Worm (Caenorhabditis elegans): ENCODE measurements around the gene madf-11.

Gene madf-11

DNA sequence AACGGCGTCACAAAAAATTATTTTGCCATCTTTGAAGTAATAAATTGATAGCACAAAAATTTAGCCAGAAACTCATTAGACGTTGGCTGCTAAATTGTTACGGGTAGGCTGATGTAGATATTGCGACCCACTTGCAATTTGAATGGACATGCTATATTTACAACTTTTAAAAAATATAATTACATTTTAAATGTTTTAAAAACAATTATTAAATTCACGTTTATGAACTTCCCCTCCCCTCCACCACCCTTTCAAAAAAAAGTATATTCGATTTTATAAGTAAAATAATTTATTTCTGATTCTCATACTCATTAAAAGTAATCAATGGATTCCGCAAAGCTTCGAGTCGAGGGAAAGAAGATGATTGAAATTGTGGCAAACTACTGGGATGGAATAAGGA, 11.4 kb upstream of the madf-11 start, which contains the start of gene basl-1:
TSS of gene basl-1 (plus strand) at position 301 of the 400 bp plus-strand sequence.
- no peak for TF ChIP-seq him-1 (tag; optimal IDR thresholded peaks at IDR 0.05)
- TF ChIP-seq dao-5 (tag; optimal IDR thresholded peaks at IDR 0.05): no peak
- TF ChIP-seq W03F9.2 (tag; optimal IDR thresholded peaks at IDR 0.05): no peak

DNA sequence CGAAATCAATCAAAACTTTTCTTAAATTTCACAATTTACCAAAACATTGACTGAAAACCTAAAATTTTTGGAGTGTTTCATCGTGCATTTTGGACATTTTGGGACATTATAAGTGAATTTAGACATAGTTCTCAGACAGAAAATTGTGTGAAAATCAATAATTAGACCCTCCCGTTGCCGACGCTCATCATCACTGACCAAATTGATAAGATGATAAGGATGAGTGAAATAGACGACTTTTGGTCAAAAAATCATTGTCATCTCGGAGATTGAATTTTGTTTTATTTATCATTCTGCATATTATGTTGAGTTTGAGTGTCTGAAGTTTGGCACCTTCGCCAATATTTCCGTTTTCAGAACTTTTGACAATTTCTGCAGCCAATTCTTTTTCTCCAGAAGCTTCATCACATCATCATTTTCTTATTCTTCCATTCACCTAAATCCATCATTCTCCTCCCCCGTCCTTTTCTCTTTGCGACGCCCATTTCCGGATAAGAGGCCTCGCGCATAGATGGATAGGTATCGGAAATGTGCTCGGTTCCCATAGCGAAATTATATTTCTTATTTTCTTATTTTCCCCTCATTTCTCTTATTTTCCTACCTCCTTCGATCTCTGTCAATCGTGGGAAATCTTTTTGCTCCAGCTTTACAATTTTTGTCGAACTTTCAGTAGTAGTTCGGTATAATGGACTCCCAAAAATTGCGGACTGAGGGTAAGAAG, 8.5 kb upstream of the madf-11 start, which contains the start of gene bas-1:
TSS of gene bas-1 (plus strand) at position 671 of the 721 bp plus-strand sequence.
- TF ChIP-seq him-1 (tag; optimal IDR thresholded peaks at IDR 0.05): no peak
- TF ChIP-seq dao-5 (tag; optimal IDR thresholded peaks at IDR 0.05): no peak
- no peak for TF ChIP-seq W03F9.2 (tag; optimal IDR thresholded peaks at IDR 0.05)

DNA sequence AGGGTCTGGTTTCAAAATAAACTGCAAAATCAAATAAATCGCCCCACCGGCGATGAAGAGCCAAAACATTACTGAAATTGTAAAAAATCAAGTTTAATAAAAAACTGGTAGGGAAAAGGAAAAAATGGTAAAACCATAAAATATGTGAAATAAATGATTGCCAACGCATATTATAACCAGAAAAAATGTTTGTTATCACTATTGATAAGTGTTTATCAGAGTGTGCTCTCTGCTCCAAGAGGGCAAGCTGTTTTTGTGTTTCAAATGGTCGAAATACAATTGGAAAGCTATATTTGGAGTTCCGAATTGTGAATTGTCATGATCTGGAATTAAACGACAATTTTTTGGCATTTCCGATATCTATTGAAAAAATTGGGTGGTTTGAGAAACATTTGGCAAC, 7.0 kb upstream of the madf-11 start, which contains the start of gene C05D2.8:
TSS of gene C05D2.8 (minus strand) at position 71 of the 400 bp plus-strand sequence.
- no peak for TF ChIP-seq W03F9.2 (tag; optimal IDR thresholded peaks at IDR 0.05)
- no peak for TF ChIP-seq him-1 (tag; optimal IDR thresholded peaks at IDR 0.05)
- TF ChIP-seq dao-5 (tag; optimal IDR thresholded peaks at IDR 0.05): no peak

DNA sequence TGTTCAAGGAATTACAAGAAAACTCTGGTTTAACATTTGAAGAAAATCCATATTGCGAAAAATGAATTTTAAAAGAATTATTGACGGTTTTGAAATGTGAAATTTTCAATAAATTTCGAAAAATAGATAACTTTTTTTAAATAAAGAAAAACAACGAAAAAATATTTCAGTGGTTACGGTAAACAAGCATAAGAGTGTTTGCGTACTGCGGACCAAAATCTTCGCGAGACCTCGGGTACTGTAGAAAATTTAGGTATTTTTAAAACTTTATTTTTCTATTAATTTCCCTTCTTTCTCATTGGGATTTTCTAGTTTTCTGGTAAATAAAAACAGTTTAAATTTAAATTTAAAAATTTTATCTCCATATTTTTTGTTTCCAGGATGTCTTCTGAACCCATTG, 791 bp upstream of the madf-11 start, which contains the start of gene xnd-1:
TSS of gene xnd-1 (plus strand) at position 381 of the 400 bp plus-strand sequence.
- TF ChIP-seq dao-5 (tag; optimal IDR thresholded peaks at IDR 0.05) (no peak), him-1 (tag; optimal IDR thresholded peaks at IDR 0.05) (no peak), W03F9.2 (tag; optimal IDR thresholded peaks at IDR 0.05) (peak; percentile 49)

DNA sequence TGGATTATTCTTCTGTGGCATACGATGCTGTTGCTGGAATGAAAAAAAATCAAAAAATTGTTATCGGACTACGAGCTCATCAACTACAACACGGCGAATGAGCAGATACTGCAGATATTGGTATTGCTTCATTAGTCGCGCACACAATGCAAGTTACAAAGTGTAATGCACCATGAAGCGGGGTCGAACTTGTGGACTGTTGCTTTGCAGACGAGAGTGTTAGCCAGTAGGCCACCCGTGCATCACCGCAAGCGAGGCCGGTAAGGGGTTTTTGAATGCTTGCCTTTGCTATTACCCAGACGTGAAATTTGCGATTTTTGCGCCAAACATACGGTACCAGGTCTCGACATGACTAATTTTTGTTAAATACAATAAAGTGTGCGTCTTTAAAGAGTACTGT, 1.3 kb downstream of the madf-11 start:
- no peak for TF ChIP-seq him-1 (tag; optimal IDR thresholded peaks at IDR 0.05)
- TF ChIP-seq W03F9.2 (tag; optimal IDR thresholded peaks at IDR 0.05): peak; percentile 25
- TF ChIP-seq dao-5 (tag; optimal IDR thresholded peaks at IDR 0.05): peak; percentile 67

DNA sequence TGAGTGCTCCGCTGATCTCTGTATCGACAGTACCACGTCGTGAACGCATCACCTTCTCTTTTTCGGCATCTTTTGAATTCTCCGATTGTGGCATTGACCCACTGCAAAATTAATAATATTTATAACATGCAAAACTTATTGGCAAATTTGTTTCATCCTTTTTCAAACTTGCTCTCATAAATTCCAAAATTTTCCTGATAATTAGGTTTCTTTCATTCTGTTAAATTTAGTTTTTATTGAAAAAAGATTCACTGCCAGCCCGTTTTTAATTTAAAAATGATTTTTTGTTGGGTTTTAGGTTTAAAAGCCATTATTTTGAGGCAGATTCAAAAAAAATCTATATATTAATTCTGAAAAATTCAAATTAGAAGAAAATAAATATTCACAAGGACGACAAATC, 3.3 kb downstream of the madf-11 start, which contains the start of gene wdr-37:
TSS of gene wdr-37 (minus strand) at position 101 of the 400 bp plus-strand sequence.
- TF ChIP-seq W03F9.2 (tag; optimal IDR thresholded peaks at IDR 0.05): no peak
- no peak for TF ChIP-seq dao-5 (tag; optimal IDR thresholded peaks at IDR 0.05)
- no peak for TF ChIP-seq him-1 (tag; optimal IDR thresholded peaks at IDR 0.05)

DNA sequence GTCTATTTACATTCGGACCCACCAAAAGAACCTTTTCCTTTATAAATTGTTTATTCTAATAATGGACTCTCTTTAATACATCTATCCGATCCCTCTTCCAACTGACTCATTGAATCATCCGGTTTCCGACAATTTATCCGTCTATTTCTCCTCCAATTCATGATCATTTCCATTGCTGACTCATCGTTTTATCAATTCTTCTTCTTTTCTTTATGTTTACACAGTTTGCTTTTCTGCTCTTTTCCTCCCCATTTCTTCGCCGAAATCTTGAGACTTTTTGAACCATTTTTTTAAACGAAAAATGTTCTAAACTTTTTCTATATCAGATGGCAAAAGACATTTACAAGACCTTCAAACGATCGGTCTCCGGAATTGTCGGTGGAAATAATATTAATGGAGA, 7.8 kb downstream of the madf-11 start, which contains the start of gene ced-6:
TSS of gene ced-6 (plus strand) at position 327 of the 400 bp plus-strand sequence.
- TF ChIP-seq W03F9.2 (tag; optimal IDR thresholded peaks at IDR 0.05) (no peak), him-1 (tag; optimal IDR thresholded peaks at IDR 0.05) (no peak), dao-5 (tag; optimal IDR thresholded peaks at IDR 0.05) (no peak)

DNA sequence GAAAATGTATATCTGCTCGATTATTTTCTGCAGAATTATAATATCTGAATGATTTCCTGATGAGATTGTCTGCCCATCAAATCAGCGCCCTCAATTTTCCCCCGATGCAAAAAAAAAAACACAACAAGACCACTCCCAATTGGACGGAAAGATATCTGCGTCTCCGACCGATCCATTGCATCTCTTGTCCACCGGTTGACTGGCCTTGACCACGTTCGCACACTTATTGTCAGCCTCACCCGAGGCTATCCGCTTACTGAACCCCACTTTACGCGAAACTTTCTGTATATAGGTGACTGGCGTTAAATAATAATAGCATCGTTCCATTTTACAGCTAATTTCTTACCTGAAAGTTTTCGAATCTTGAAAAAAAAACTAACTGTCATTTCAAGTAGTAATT, 8.9 kb downstream of the madf-11 start:
- no peak for TF ChIP-seq dao-5 (tag; optimal IDR thresholded peaks at IDR 0.05)
- TF ChIP-seq him-1 (tag; optimal IDR thresholded peaks at IDR 0.05): no peak
- no peak for TF ChIP-seq W03F9.2 (tag; optimal IDR thresholded peaks at IDR 0.05)

DNA sequence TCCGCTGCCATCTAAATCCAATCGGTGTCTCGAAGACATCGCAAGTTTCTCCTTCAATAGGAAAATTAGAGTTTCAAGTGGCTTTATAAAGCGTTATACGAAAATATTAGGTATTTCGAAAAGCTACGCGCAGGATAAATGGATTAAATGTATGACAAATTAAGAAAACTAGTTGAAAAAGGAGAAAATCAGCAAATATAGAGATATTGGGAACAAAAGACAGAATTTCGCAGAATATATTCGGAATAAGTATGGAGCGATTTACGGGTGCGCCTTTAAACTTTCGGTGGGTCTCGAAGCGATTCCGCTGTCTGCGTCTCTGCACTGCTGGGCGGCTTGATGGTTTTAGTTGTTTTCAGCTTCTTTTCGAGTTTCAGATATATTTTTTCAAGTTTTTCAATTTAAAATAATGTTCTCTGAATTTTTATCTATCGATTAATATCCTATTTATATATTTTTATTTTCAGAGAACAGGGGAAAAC, 11.6 kb downstream of the madf-11 start, which contains the start of the genes ddx-15 and ucr-1:
TSS of gene ddx-15 (minus strand) at position 51 of the 482 bp plus-strand sequence.
TSS of gene ucr-1 (plus strand) at position 468 of the 482 bp plus-strand sequence.
- TF ChIP-seq W03F9.2 (tag; optimal IDR thresholded peaks at IDR 0.05): peak; percentile 66
- TF ChIP-seq dao-5 (tag; optimal IDR thresholded peaks at IDR 0.05): no peak

DNA sequence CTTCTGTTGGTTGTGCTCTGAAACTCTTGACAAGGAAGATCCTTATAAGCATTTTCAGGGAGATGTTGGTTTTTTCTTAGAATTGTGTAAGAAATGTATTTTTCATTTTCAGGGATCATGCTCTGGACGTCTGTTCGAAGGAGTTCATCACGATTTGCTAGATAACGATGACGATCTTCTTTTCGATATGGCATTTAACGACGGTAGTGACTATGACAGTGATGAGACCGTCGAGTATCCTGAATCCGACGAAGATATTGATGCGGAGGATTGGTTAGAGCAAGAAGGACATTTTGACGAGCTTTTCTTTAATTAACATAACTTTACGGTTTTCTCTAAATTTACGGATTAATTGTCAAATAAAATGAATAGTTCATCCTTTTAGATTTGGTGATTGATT, 14.5 kb downstream of the madf-11 start:
- TF ChIP-seq W03F9.2 (tag; optimal IDR thresholded peaks at IDR 0.05): no peak
- no peak for TF ChIP-seq dao-5 (tag; optimal IDR thresholded peaks at IDR 0.05)
- TF ChIP-seq him-1 (tag; optimal IDR thresholded peaks at IDR 0.05): no peak

DNA sequence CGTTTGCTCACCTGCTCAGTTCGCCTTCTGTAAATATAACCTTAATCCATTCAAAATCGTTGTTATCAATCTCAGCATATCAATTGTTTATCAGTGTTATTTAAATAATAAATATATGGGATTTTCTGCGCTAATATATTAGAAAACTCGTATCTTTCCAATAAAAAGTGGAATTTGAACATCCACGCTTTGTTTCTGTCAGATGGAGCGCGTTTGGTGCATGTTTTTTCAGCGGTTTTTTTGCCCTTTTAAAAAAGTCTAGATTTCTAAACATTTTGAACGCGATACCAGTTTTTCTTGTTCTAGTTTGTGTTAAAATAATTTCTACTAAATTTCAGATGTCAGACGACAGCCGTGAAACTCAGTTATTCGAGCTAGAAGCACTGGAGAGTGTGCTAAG, 16.4 kb downstream of the madf-11 start, which contains the start of gene F56D2.2:
TSS of gene F56D2.2 (plus strand) at position 339 of the 400 bp plus-strand sequence.
- TF ChIP-seq dao-5 (tag; optimal IDR thresholded peaks at IDR 0.05): no peak
- TF ChIP-seq W03F9.2 (tag; optimal IDR thresholded peaks at IDR 0.05): no peak
- TF ChIP-seq him-1 (tag; optimal IDR thresholded peaks at IDR 0.05): no peak

DNA sequence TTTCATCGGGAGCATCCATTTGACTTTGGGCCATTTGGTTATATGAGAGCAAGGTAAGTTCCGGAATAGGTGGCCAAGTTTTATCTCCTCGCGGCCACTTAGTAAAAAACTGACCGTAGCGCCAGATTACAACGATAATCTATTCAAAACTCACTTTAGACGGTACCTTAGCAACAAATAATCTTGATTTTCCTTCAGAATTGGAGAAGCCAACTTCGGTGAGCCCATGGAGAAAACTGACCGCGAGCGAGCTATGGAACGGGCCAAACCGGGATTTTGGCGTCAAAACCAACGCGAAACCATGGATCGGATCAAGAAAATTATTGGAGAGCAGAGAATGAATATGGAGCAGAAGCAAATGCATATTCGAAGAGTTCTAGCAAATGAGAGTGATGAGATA, 17.6 kb downstream of the madf-11 start:
- no peak for TF ChIP-seq him-1 (tag; optimal IDR thresholded peaks at IDR 0.05)
- no peak for TF ChIP-seq dao-5 (tag; optimal IDR thresholded peaks at IDR 0.05)
- TF ChIP-seq W03F9.2 (tag; optimal IDR thresholded peaks at IDR 0.05): no peak

DNA sequence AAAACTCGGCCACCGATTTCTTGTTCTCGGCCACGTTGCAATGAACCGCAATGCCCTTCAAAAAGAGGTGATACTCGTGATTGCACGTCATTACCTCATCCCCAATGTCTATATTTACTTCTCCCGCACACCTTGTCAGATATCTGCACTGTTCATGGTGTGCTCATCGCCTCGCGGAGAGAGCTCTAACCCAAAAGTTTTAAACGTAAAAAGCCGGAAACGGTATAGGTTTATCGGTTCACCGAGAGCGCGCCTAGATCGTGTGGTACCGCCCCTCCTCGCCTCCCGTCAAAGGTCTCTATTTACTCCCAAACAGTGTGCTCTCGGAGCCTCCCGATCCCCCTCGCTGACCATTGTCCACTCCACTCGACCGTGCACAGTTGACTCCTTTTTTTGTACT, 18.6 kb downstream of the madf-11 start, which contains the start of gene F56D2.3:
TSS of gene F56D2.3 (plus strand) at position 301 of the 400 bp plus-strand sequence.
- TF ChIP-seq him-1 (tag; optimal IDR thresholded peaks at IDR 0.05): no peak
- no peak for TF ChIP-seq dao-5 (tag; optimal IDR thresholded peaks at IDR 0.05)
- TF ChIP-seq W03F9.2 (tag; optimal IDR thresholded peaks at IDR 0.05): no peak

DNA sequence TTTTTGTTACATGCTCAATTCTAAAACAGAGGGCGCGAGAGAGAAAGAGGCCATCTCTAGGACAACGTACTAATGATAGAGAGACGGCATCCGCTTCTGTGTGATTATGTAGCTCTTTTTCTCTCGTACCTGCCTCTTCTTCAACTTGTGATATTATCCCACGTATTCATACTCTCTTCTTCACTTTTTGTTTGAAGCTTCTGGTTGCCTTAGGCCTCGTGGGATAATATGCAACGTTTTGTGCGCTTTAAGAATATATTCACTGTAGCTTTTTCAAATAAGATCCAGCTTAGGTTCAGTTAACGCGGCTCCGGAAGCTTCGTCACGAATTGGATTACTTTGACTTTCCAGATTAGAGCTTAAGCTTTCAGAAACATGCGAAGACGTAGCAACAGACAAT, 20.5 kb downstream of the madf-11 start, which contains the start of the genes F56D2.8 and uev-2:
TSS of gene F56D2.8 (minus strand) at position 101 of the 400 bp plus-strand sequence.
TSS of gene uev-2 (plus strand) at position 360 of the 400 bp plus-strand sequence.
- no peak for TF ChIP-seq W03F9.2 (tag; optimal IDR thresholded peaks at IDR 0.05)
- TF ChIP-seq him-1 (tag; optimal IDR thresholded peaks at IDR 0.05): no peak
- TF ChIP-seq dao-5 (tag; optimal IDR thresholded peaks at IDR 0.05): no peak
